Worm (Caenorhabditis elegans): ENCODE data around the gene Y69E1A.1.
A peak's percentile ranks its signal among the peaks of the same experiment; 100 is the strongest.
"Not testable (repeated sequence)": the region's sequence is repeated elsewhere in the genome, so short reads cannot be mapped to it uniquely, and the experiment has no call there.

Gene Y69E1A.1

DNA sequence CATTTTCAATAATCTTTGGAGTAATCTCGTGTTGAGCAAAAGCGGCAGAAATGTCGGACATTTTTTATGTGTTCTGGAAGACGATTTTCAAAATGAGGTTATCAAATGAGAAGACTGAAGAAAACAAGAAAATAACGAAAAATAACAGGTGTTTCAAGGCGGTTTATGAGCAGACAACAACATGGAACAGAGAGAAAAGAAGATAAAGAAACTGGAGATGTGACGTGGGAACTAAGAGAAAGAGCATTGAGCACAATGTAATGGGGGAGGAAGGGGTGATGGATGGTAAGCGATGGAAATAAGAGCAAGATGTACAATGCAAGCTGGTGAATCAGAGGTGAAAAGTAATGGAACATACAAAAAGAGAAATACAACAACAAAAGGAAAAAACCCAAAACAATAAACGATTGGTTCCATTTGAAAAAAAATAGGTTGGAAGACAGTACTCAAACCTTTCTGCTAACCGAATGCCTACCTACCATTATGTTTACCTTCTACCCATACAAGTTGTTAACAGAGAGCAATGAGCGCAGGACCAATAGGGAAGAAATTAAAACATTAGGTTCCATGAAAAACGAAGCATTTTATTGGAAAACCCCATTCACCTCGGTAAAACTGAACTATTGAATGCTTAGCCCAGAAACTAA is 9.0 kb upstream of the Y69E1A.1 start, which contains the start of gene Y69E1A.5:
Gene Y69E1A.5 (minus strand): TSS at position 73 of the 647 bp plus-strand sequence.
- TF ChIP-seq let-526 (GFP tag; IDR thresholded peaks at IDR 0.05) (no peak), snpc-1.3 (tag; optimal IDR thresholded peaks at IDR 0.05; ENCODE audit: insufficient read depth) (no peak), dpl-1 (GFP tag; optimal IDR thresholded peaks at IDR 0.05) (no peak), him-1 (tag; optimal IDR thresholded peaks at IDR 0.05) (no peak), egrh-3 (GFP tag; IDR thresholded peaks at IDR 0.05) (no peak), repo-1 (tag; optimal IDR thresholded peaks at IDR 0.05) (no peak), F39B2.1 (GFP tag; IDR thresholded peaks at IDR 0.05) (no peak), F37B4.10 (GFP tag; IDR thresholded peaks at IDR 0.05) (no peak), lin-54 (GFP tag; optimal IDR thresholded peaks at IDR 0.05) (no peak), nhr-179 (tag; optimal IDR thresholded peaks at IDR 0.05) (no peak), C17E4.6 (GFP tag; IDR thresholded peaks at IDR 0.05) (no peak), zim-3 (tag; optimal IDR thresholded peaks at IDR 0.05) (no peak), lsl-1 (GFP tag; optimal IDR thresholded peaks at IDR 0.05) (no peak), madf-10 (tag; optimal IDR thresholded peaks at IDR 0.05) (no peak), ccch-3 (GFP tag; optimal IDR thresholded peaks at IDR 0.05) (no peak), C06A6.2 (GFP tag; conservative IDR thresholded peaks at IDR 0.05) (no peak), tlf-1 (GFP tag; optimal IDR thresholded peaks at IDR 0.05) (no peak), bed-2 (GFP tag; IDR thresholded peaks at IDR 0.05) (no peak), cebp-1 (GFP tag; IDR thresholded peaks at IDR 0.05) (no peak), cebp-1 (tag; optimal IDR thresholded peaks at IDR 0.05) (no peak)

ce11 chrIV:10954955-10955354 is 6.3 kb upstream of the Y69E1A.1 start, which contains the start of gene Y69E1A.4:
Y69E1A.4 (plus strand) TSS chrIV:10955255.
- TF ChIP-seq egl-18 (GFP tag; IDR thresholded peaks at IDR 0.05); ceh-40 (GFP tag; IDR thresholded peaks at IDR 0.05); tbp1 (GFP tag; optimal IDR thresholded peaks at IDR 0.05): not testable (repeated sequence)

ce11 chrIV:10951997-10952396 is 3.3 kb upstream of the Y69E1A.1 start, which contains the start of gene Y69E1A.3:
Y69E1A.3 (plus strand) TSS chrIV:10952297.
- TF ChIP-seq F52B5.7 (tag; optimal IDR thresholded peaks at IDR 0.05) (no peak), attf-5 (GFP tag; optimal IDR thresholded peaks at IDR 0.05) (no peak), ztf-22 (GFP tag; optimal IDR thresholded peaks at IDR 0.05) (no peak), B0336.3 (GFP tag; IDR thresholded peaks at IDR 0.05) (no peak), let-526 (GFP tag; IDR thresholded peaks at IDR 0.05) (no peak), F37B4.10 (GFP tag; IDR thresholded peaks at IDR 0.05) (no peak)

DNA sequence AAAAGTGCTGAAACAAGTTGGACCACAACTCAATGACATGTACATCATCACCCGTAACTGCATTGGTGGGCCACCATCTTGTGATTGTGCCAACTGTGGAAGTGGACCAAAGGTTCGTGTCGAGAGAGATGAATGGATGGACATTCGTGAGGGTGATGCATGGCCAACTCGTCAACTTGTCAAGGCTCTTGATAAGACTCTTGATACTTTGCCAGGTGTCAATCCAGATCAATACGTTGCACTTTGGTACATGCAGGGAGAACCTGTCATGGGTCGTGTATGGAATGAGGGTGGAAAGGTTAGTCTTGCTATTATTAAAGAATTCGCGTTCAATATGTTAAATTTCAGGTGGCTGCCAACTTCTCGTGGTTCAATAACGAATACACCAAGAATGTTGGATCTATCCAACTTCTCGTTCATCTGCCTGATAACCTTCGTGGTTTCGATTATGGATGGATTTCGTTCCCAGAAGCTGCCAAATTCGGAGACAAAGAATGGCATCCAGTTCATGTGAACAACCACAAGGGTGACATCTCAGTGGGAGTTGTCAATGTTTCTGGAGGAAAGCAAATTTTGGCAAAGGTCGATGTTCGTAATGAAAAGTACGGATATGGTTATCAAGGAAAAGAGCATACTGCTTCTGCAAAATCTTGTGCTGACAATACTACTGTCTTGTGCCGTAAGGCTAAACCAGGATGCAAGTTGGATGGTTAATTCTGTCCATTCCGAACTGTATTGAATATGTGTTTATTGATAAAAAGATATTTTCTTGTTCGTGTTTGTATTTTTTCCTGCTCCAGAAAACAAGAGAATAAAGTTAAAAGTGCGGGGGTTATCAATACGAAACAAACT is 1.9 kb upstream of the Y69E1A.1 start:
- TF ChIP-seq nhr-27 (tag; optimal IDR thresholded peaks at IDR 0.05) (no peak), zim-3 (tag; optimal IDR thresholded peaks at IDR 0.05) (peak; percentile 59), sptf-2 (GFP tag; optimal IDR thresholded peaks at IDR 0.05) (no peak), F33H1.4 (GFP tag; IDR thresholded peaks at IDR 0.05) (no peak), nfya-1 (tag; optimal IDR thresholded peaks at IDR 0.05; ENCODE audit: borderline replicate concordance, insufficient read depth) (peak; percentile 54)

Measured in whole organism, young adult.